Worm (Caenorhabditis elegans) whole organism, early embryonic: ENCODE data around the gene daf-15.

Experiments
- B0310.2 ChIP-seq: sonication (generic microtip); optimal IDR thresholded peaks from 2 replicates; lab custom pipeline; 2016; ENCODE audit warnings: mild to moderate bottlenecking, missing genetic modification characterization, missing compliant biosample characterization
- ama-1 ChIP-seq: fragments of 150-350 bp; optimal IDR thresholded peaks from 2 replicates; lab custom pipeline; 2014
- ceh-36 ChIP-seq: sonication (generic microtip); optimal IDR thresholded peaks from 2 replicates; lab custom pipeline; 2016; ENCODE audit warnings: missing genetic modification characterization, inconsistent platforms, missing compliant biosample characterization
- ets-7 ChIP-seq: sonication (generic microtip); optimal IDR thresholded peaks from 2 replicates; lab custom pipeline; 2016; ENCODE audit warnings: missing genotype, missing genetic modification characterization, missing compliant biosample characterization
- flt-1 ChIP-seq: fragments of 200-800 bp; sonication (Bioruptor generic); IDR thresholded peaks from 2 replicates; pipeline ENCODE4 v1.3.6; 2022; ENCODE audit warnings: missing genetic modification characterization, missing compliant biosample characterization
- hnd-1 ChIP-seq: sonication (generic microtip); optimal IDR thresholded peaks from 2 replicates; lab custom pipeline; 2016; ENCODE audit warnings: missing genetic modification characterization, missing compliant biosample characterization

ce11 chrIV:9401715-9402114, 15.7 kb downstream of the daf-15 start, which contains the start of gene F56D5.6:
- TF ChIP-seq ceh-36 (tag; lab: Kevin White, UChicago) (no peak), B0310.2 (tag; lab: Kevin White, UChicago) (no peak), ama-1 (lab: Kevin White, UChicago) (no peak), ets-7 (no peak), flt-1 (GFP tag; lab: Robert Waterston, UW) (no peak), hnd-1 (tag; lab: Kevin White, UChicago) (no peak)
